Fruit fly (Drosophila melanogaster) whole organism, embryonic: ENCODE results near the gene CG34357.

Experiments used
- B-H1 ChIP-seq: fragments of 200-800 bp; sonication (Bioruptor generic); IDR thresholded peaks from 3 replicates; pipeline ENCODE4 v1.3.6; 2022; ENCODE audit warnings: missing biosample characterization, missing genetic modification characterization
- Bdp1 ChIP-seq: fragments of 200-800 bp; sonication (Bioruptor generic); optimal IDR thresholded peaks from 3 replicates; lab custom pipeline; 2016; ENCODE audit warnings: missing biosample characterization, missing genetic modification characterization
- Blimp-1 ChIP-seq: fragments of 200-800 bp; sonication (Bioruptor generic); optimal IDR thresholded peaks from 3 replicates; lab custom pipeline; 2018; ENCODE audit warnings: missing biosample characterization, missing genetic modification characterization, mild to moderate bottlenecking, moderate library complexity, missing genetic modification reagents
- CG10321 ChIP-seq: fragments of 200-800 bp; sonication (Bioruptor generic); IDR thresholded peaks from 2 replicates; pipeline ENCODE4 v1.3.6; 2022; ENCODE audit warnings: missing biosample characterization, missing genetic modification characterization
- CG11695 ChIP-seq: fragments of 200-800 bp; sonication (Bioruptor generic); IDR thresholded peaks from 3 replicates; pipeline ENCODE4 v1.3.6; 2022; ENCODE audit warnings: missing biosample characterization, missing genetic modification characterization
- CG11723 ChIP-seq: fragments of 200-800 bp; sonication (Bioruptor generic); optimal IDR thresholded peaks from 2 replicates; lab custom pipeline; 2017; ENCODE audit warnings: missing biosample characterization, mild to moderate bottlenecking, missing genetic modification characterization
- CG1529 ChIP-seq: fragments of 200-800 bp; sonication (Bioruptor generic); optimal IDR thresholded peaks from 3 replicates; lab custom pipeline; 2018; ENCODE audit warnings: missing biosample characterization, missing genetic modification characterization
- CG17186 ChIP-seq: fragments of 200-800 bp; sonication (Bioruptor generic); optimal IDR thresholded peaks from 3 replicates; lab custom pipeline; 2017; ENCODE audit warnings: missing biosample characterization, missing genetic modification reagents, missing genetic modification characterization
- CG17829 ChIP-seq: fragments of 200-800 bp; optimal IDR thresholded peaks from 2 replicates; lab custom pipeline; 2019; ENCODE audit warnings: missing biosample characterization, mild to moderate bottlenecking, missing genetic modification characterization, moderate library complexity
- CG2199 ChIP-seq: fragments of 200-800 bp; sonication (Bioruptor generic); IDR thresholded peaks from 3 replicates; pipeline ENCODE4 v1.3.6; 2022; ENCODE audit warnings: missing biosample characterization, missing genetic modification characterization
- CG4424 ChIP-seq: fragments of 200-800 bp; sonication (Bioruptor generic); optimal IDR thresholded peaks from 3 replicates; lab custom pipeline; 2016; ENCODE audit warnings: missing biosample characterization, missing genetic modification characterization
- CG8290 ChIP-seq, 3 experiments: fragments of 200-800 bp; sonication (Bioruptor generic); optimal IDR thresholded peaks; 2 replicates each; lab custom pipeline; 2016 to 2019; ENCODE audit warnings: missing biosample characterization in 3 of 3, missing genetic modification characterization in 3 of 3, mild to moderate bottlenecking in 2 of 3, moderate library complexity in 1 of 3
- CG9215 ChIP-seq: fragments of 200-800 bp; sonication (Bioruptor generic); IDR thresholded peaks from 2 replicates; pipeline ENCODE4 v1.3.6; 2022; ENCODE audit warnings: missing biosample characterization, missing genetic modification characterization
- CG9437 ChIP-seq: fragments of 200-800 bp; sonication (Bioruptor generic); optimal IDR thresholded peaks from 2 replicates; lab custom pipeline; 2018; ENCODE audit warnings: missing biosample characterization, mild to moderate bottlenecking, missing genetic modification characterization
- D19A ChIP-seq: fragments of 200-800 bp; optimal IDR thresholded peaks from 3 replicates; lab custom pipeline; 2019; ENCODE audit warnings: missing biosample characterization, mild to moderate bottlenecking, missing genetic modification characterization, moderate library complexity
- GATAe ChIP-seq: fragments of 200-800 bp; sonication (Bioruptor generic); conservative IDR thresholded peaks from 2 replicates; pipeline ENCODE4 v1.3.6; 2022; ENCODE audit warnings: missing biosample characterization, missing genetic modification characterization
- H2.0 ChIP-seq: fragments of 200-800 bp; sonication (Bioruptor generic); IDR thresholded peaks from 2 replicates; pipeline ENCODE4 v1.3.6; 2022; ENCODE audit warnings: missing biosample characterization, missing genetic modification characterization
- HLH3B ChIP-seq: fragments of 200-800 bp; sonication (Bioruptor generic); IDR thresholded peaks from 2 replicates; pipeline ENCODE4 v1.3.6; 2022; ENCODE audit warnings: missing biosample characterization, missing genetic modification characterization
- HmgD ChIP-seq: fragments of 200-800 bp; sonication (Bioruptor generic); optimal IDR thresholded peaks from 3 replicates; lab custom pipeline; 2016; ENCODE audit warnings: missing biosample characterization, missing genetic modification characterization
- Hr78 ChIP-seq, 2 experiments: fragments of 200-800 bp in 1 of 2; fragments of >200 bp in 1 of 2; sonication (Bioruptor generic) in 1 of 2; optimal IDR thresholded peaks; 2 replicates each; lab custom pipeline; 2017 to 2019; ENCODE audit warnings: missing biosample characterization in 2 of 2, missing genetic modification characterization in 2 of 2, mild to moderate bottlenecking in 1 of 2, moderate library complexity in 1 of 2
- Lim3 ChIP-seq: fragments of 200-800 bp; sonication (Bioruptor generic); IDR thresholded peaks from 2 replicates; pipeline ENCODE4 v1.3.6; 2022; ENCODE audit warnings: missing biosample characterization, missing genetic modification characterization
- az2 ChIP-seq: fragments of 200-800 bp; sonication (Bioruptor generic); optimal IDR thresholded peaks from 3 replicates; lab custom pipeline; 2016; ENCODE audit warnings: missing biosample characterization, missing genetic modification characterization
- bigmax ChIP-seq: fragments of 200-800 bp; sonication (Bioruptor generic); optimal IDR thresholded peaks from 2 replicates; lab custom pipeline; 2018; ENCODE audit warnings: missing biosample characterization, mild to moderate bottlenecking, missing genetic modification characterization
- cg ChIP-seq: fragments of 200-800 bp; sonication (Bioruptor generic); optimal IDR thresholded peaks from 3 replicates; lab custom pipeline; 2019; ENCODE audit warnings: missing biosample characterization, mild to moderate bottlenecking, missing genetic modification characterization, moderate library complexity
- croc ChIP-seq: fragments of 200-800 bp; sonication (Bioruptor generic); conservative IDR thresholded peaks from 3 replicates; pipeline ENCODE4 v1.3.6; 2022; ENCODE audit warnings: missing biosample characterization, missing genetic modification characterization
- crol ChIP-seq: fragments of 200-800 bp; sonication (Bioruptor generic); IDR thresholded peaks from 2 replicates; pipeline ENCODE4 v1.3.6; 2022; ENCODE audit warnings: missing biosample characterization, missing genetic modification characterization
- gem ChIP-seq: fragments of 200-800 bp; sonication (Bioruptor generic); optimal IDR thresholded peaks from 2 replicates; lab custom pipeline; 2019; ENCODE audit warnings: missing biosample characterization, mild to moderate bottlenecking, missing genetic modification characterization, moderate library complexity
- jing ChIP-seq: fragments of 200-800 bp; sonication (Bioruptor generic); optimal IDR thresholded peaks from 2 replicates; lab custom pipeline; 2018; ENCODE audit warnings: missing biosample characterization, mild to moderate bottlenecking, missing genetic modification characterization
- kni ChIP-seq: fragments of 200-800 bp; sonication (Bioruptor generic); optimal IDR thresholded peaks from 3 replicates; lab custom pipeline; 2017; ENCODE audit warnings: mild to moderate bottlenecking, missing biosample characterization, missing genetic modification reagents, missing genetic modification characterization
- nerfin-1 ChIP-seq: fragments of 200-800 bp; sonication (Bioruptor generic); optimal IDR thresholded peaks from 3 replicates; lab custom pipeline; 2019; ENCODE audit warnings: missing biosample characterization, mild to moderate bottlenecking, missing genetic modification characterization, moderate library complexity
- peb ChIP-seq: fragments of 200-800 bp; sonication (Bioruptor generic); IDR thresholded peaks from 2 replicates; pipeline ENCODE4 v1.3.6; 2022; ENCODE audit warnings: missing biosample characterization, missing genetic modification characterization
- rib ChIP-seq: fragments of 200-800 bp; sonication (Bioruptor generic); IDR thresholded peaks from 2 replicates; pipeline ENCODE4 v1.3.6; 2022; ENCODE audit warnings: missing biosample characterization, missing genetic modification characterization
- schlank ChIP-seq: fragments of 200-800 bp; sonication (Bioruptor generic); optimal IDR thresholded peaks from 2 replicates; lab custom pipeline; 2018; ENCODE audit warnings: missing biosample characterization, mild to moderate bottlenecking, missing genetic modification characterization
- sens ChIP-seq: fragments of 200-800 bp; sonication (Bioruptor generic); peaks from one replicate; lab custom pipeline; 2016; ENCODE audit warnings: missing biosample characterization, missing genetic modification characterization
- sima ChIP-seq: fragments of 200-800 bp; sonication (Bioruptor generic); optimal IDR thresholded peaks from 2 replicates; lab custom pipeline; 2016; ENCODE audit warnings: missing biosample characterization, missing genetic modification characterization
- so ChIP-seq: fragments of 200-800 bp; sonication (Bioruptor generic); IDR thresholded peaks from 3 replicates; pipeline ENCODE4 v1.3.6; 2022; ENCODE audit warnings: missing biosample characterization, missing genetic modification characterization
- tna ChIP-seq: fragments of 200-800 bp; sonication (Bioruptor generic); IDR thresholded peaks from 2 replicates; pipeline ENCODE4 v1.3.6; 2022; ENCODE audit warnings: missing biosample characterization, missing genetic modification characterization; ENCODE audit not compliant: partially characterized antibody
- vvl ChIP-seq: fragments of 200-800 bp; sonication (Bioruptor generic); IDR thresholded peaks from 2 replicates; pipeline ENCODE4 v1.3.6; 2022; ENCODE audit warnings: missing biosample characterization, missing genetic modification characterization
- yki ChIP-seq: fragments of >200 bp; optimal IDR thresholded peaks from 3 replicates; lab custom pipeline; 2018

CG34357 gene

dm6 chr3R:4478220-4479037 lies 79.4 kb downstream of the CG34357 start (continued):
- TF ChIP-seq az2 (GFP tag; lab: Kevin White, UChicago): peak; percentile 91
- TF ChIP-seq CG8290 (GFP tag; optimal IDR thresholded peaks at IDR 0.05; lab: Kevin White, UChicago): peak; percentile 6
- peak in 1 of 2 experiments; percentile 93 for TF ChIP-seq CG8290 (tag; optimal IDR thresholded peaks at IDR 0.05; lab: Kevin White, UChicago)
- TF ChIP-seq jing (GFP tag; lab: Kevin White, UChicago): peak; percentile 62
- peak; percentile 89 for TF ChIP-seq CG11695
- 0 out of 2 replicates have a peak, but pooled peaks have one; percentile 12 for TF ChIP-seq Lim3 (GFP tag; lab: Robert Waterston, UW)
- peak; percentile 85 for TF ChIP-seq CG17829 (tag; lab: Kevin White, UChicago)
- TF ChIP-seq tna: peak; percentile 50

dm6 chr3R:4476004-4476403 lies 81.9 kb downstream of the CG34357 start:
- TF ChIP-seq CG9215 (GFP tag; lab: Robert Waterston, UW) (no peak), HLH3B (GFP tag; lab: Robert Waterston, UW) (no peak), D19A (tag; lab: Kevin White, UChicago) (peak; percentile 78), Bdp1 (GFP tag; lab: Kevin White, UChicago) (no peak), GATAe (GFP tag; lab: Robert Waterston, UW) (no peak), sens (GFP tag; lab: Kevin White, UChicago) (peak; percentile 69)

- TF ChIP-seq sima (GFP tag; lab: Kevin White, UChicago) (no peak), nerfin-1 (tag; lab: Kevin White, UChicago) (no peak), H2.0 (no peak), HmgD (GFP tag; lab: Kevin White, UChicago) (no peak), jing (GFP tag; lab: Kevin White, UChicago) (no peak), rib (GFP tag; lab: Robert Waterston, UW) (0 out of 2 replicates have a peak, but pooled peaks have one; percentile 34), CG17186 (GFP tag; lab: Kevin White, UChicago) (no peak), schlank (tag; lab: Kevin White, UChicago) (no peak), crol (GFP tag; lab: Robert Waterston, UW) (no peak), croc (GFP tag; lab: Robert Waterston, UW) (no peak), B-H1 (GFP tag; lab: Robert Waterston, UW) (no peak), CG2199 (GFP tag; lab: Robert Waterston, UW) (0 out of 3 replicates have a peak, but pooled peaks have one; percentile 38), bigmax (GFP tag; lab: Kevin White, UChicago) (no peak), CG10321 (GFP tag; lab: Robert Waterston, UW) (no peak), cg (GFP tag; lab: Kevin White, UChicago) (no peak), gem (tag; lab: Kevin White, UChicago) (no peak), vvl (GFP tag; lab: Robert Waterston, UW) (0 out of 2 replicates have a peak, but pooled peaks have one; percentile 39), Hr78 (GFP tag; optimal IDR thresholded peaks at IDR 0.05; lab: Kevin White, UChicago) (peak in 1 of 2 experiments; percentile 84), peb (no peak), CG9437 (GFP tag; lab: Kevin White, UChicago) (no peak), CG1529 (GFP tag; lab: Kevin White, UChicago) (no peak), Blimp-1 (GFP tag; lab: Kevin White, UChicago) (peak; percentile 87), kni (GFP tag; lab: Kevin White, UChicago) (peak; percentile 42), CG4424 (GFP tag; lab: Kevin White, UChicago) (no peak), so (GFP tag; lab: Robert Waterston, UW) (no peak), CG11723 (GFP tag; lab: Kevin White, UChicago) (no peak), yki (no peak)
These were observed 82.5 kb downstream of the CG34357 start for dm6 chr3R:4475378-4475777.
